Fruit fly (Drosophila melanogaster) whole organism, wandering third instar larva: ENCODE data around the gene Rel.

Experiments used
- Abd-B ChIP-seq: fragments of >200 bp; optimal IDR thresholded peaks from 2 replicates; lab custom pipeline; 2017; ENCODE audit warnings: missing biosample characterization, missing genetic modification characterization
- HLH106 ChIP-seq: fragments of 200-800 bp; optimal IDR thresholded peaks from 3 replicates; lab custom pipeline; 2019; ENCODE audit warnings: missing biosample characterization, mild to moderate bottlenecking, missing genetic modification characterization, moderate library complexity
- Hnf4 ChIP-seq: fragments of 200-800 bp; sonication (Bioruptor generic); optimal IDR thresholded peaks from 2 replicates; lab custom pipeline; 2016; ENCODE audit warnings: missing biosample characterization, mild to moderate bottlenecking, missing genetic modification characterization
- Mio ChIP-seq: sonication (Bioruptor generic); optimal IDR thresholded peaks from 2 replicates; lab custom pipeline; 2016; ENCODE audit warnings: missing biosample characterization, missing genetic modification characterization
- ey ChIP-seq: fragments of 200-800 bp; sonication (Bioruptor generic); optimal IDR thresholded peaks from 2 replicates; lab custom pipeline; 2016; ENCODE audit warnings: missing biosample characterization, missing genetic modification characterization
- jim ChIP-seq: fragments of 175-275, 200-325 bp; sonication (Bioruptor generic); optimal IDR thresholded peaks from 2 replicates; lab custom pipeline; 2016; ENCODE audit warnings: missing biosample characterization, mild to moderate bottlenecking, missing genetic modification characterization
- lola ChIP-seq: fragments of >200 bp; optimal IDR thresholded peaks from 2 replicates; lab custom pipeline; 2017; ENCODE audit warnings: missing biosample characterization, missing genetic modification characterization
- pan ChIP-seq: fragments of >200 bp; optimal IDR thresholded peaks from 2 replicates; lab custom pipeline; 2017
- usp ChIP-seq: fragments of >200 bp; optimal IDR thresholded peaks from 2 replicates; lab custom pipeline; 2017; ENCODE audit warnings: missing biosample characterization, missing genetic modification characterization

- no peak for TF ChIP-seq jim (GFP tag; lab: Kevin White, UChicago)
- TF ChIP-seq pan (lab: Kevin White, UChicago), result no peak
- no peak for TF ChIP-seq Hnf4 (GFP tag; lab: Kevin White, UChicago)
- TF ChIP-seq ey, result no peak
- no peak for TF ChIP-seq usp
- TF ChIP-seq Abd-B (GFP tag; lab: Kevin White, UChicago), result no peak
- no peak for TF ChIP-seq HLH106 (tag; lab: Kevin White, UChicago)
- no peak for TF ChIP-seq Mio (GFP tag; lab: Kevin White, UChicago)
- TF ChIP-seq lola (GFP tag; lab: Kevin White, UChicago), result no peak
Measured at dm6 chr3R:9090303-9090702, 42.5 kb upstream of the Rel start.
